Fruit fly (Drosophila melanogaster) whole organism, embryonic: Measurements from ENCODE around the gene CG12379.

ENCODE experiments used
- CG12659 ChIP-seq: fragments of 200-800 bp; sonication (Bioruptor generic); optimal IDR thresholded peaks from 3 replicates; lab custom pipeline; 2017; ENCODE audit warnings: mild to moderate bottlenecking, missing biosample characterization, missing genetic modification reagents, missing genetic modification characterization
- CG1603 ChIP-seq: fragments of 200-800 bp; sonication (Bioruptor generic); optimal IDR thresholded peaks from 2 replicates; lab custom pipeline; 2019; ENCODE audit warnings: missing biosample characterization, mild to moderate bottlenecking, missing genetic modification characterization, moderate library complexity
- CG17802 ChIP-seq: fragments of 200-800 bp; sonication (Bioruptor generic); optimal IDR thresholded peaks from 2 replicates; lab custom pipeline; 2018; ENCODE audit warnings: missing biosample characterization, mild to moderate bottlenecking, missing genetic modification characterization, moderate library complexity
- CG18599 ChIP-seq: fragments of 200-800 bp; sonication (Bioruptor generic); optimal IDR thresholded peaks from 3 replicates; lab custom pipeline; 2017; ENCODE audit warnings: missing biosample characterization, missing genetic modification characterization, mild to moderate bottlenecking, moderate library complexity, missing genetic modification reagents
- CG2120 ChIP-seq: fragments of 200-800 bp; sonication (Bioruptor generic); optimal IDR thresholded peaks from 3 replicates; lab custom pipeline; 2016; ENCODE audit warnings: missing biosample characterization, missing genetic modification characterization
- CG2129 ChIP-seq: fragments of 200-800 bp; sonication (Bioruptor generic); IDR thresholded peaks from 2 replicates; pipeline ENCODE4 v1.3.6; 2022; ENCODE audit warnings: missing biosample characterization, missing genetic modification characterization; ENCODE audit not compliant: partially characterized antibody
- CG30020 ChIP-seq: fragments of 200-800 bp; optimal IDR thresholded peaks from 2 replicates; lab custom pipeline; 2019; ENCODE audit warnings: missing biosample characterization, mild to moderate bottlenecking, missing genetic modification characterization, moderate library complexity
- CG3726 ChIP-seq: fragments of 200-800 bp; sonication (Bioruptor generic); IDR thresholded peaks from 3 replicates; pipeline ENCODE4, ENCODE4 v1.3.6; 2022; ENCODE audit warnings: missing biosample characterization, missing genetic modification characterization
- CG6272 ChIP-seq: fragments of 200-800 bp; sonication (Bioruptor generic); IDR thresholded peaks from 2 replicates; pipeline ENCODE4 v1.3.6; 2022; ENCODE audit warnings: missing biosample characterization, missing genetic modification characterization
- CG7786 ChIP-seq: fragments of 200-800 bp; sonication (Bioruptor generic); optimal IDR thresholded peaks from 2 replicates; lab custom pipeline; 2016; ENCODE audit warnings: missing biosample characterization, missing genetic modification characterization
- CG8924 ChIP-seq: fragments of 200-800 bp; optimal IDR thresholded peaks from 3 replicates; lab custom pipeline; 2019; ENCODE audit warnings: missing biosample characterization, mild to moderate bottlenecking, missing genetic modification characterization, moderate library complexity
- CG9727 ChIP-seq: fragments of 200-800 bp; sonication (Bioruptor generic); optimal IDR thresholded peaks from 3 replicates; lab custom pipeline; 2017; ENCODE audit warnings: missing biosample characterization, mild to moderate bottlenecking, missing genetic modification characterization
- CG9797 ChIP-seq: fragments of 200-800 bp; sonication (Bioruptor generic); optimal IDR thresholded peaks from 3 replicates; lab custom pipeline; 2018; ENCODE audit warnings: missing biosample characterization, mild to moderate bottlenecking, missing genetic modification characterization
- CHES-1-like ChIP-seq: fragments of 200-800 bp; sonication (Bioruptor generic); optimal IDR thresholded peaks from 2 replicates; lab custom pipeline; 2016; ENCODE audit warnings: missing biosample characterization, missing genetic modification characterization
- Dp ChIP-seq: fragments of 200-800 bp; sonication (Bioruptor generic); optimal IDR thresholded peaks from 2 replicates; lab custom pipeline; 2018; ENCODE audit warnings: missing biosample characterization, mild to moderate bottlenecking, missing genetic modification characterization, moderate library complexity
- E2f2 ChIP-seq: fragments of 200-800 bp; sonication (Bioruptor generic); IDR thresholded peaks from 2 replicates; pipeline ENCODE4 v1.3.6; 2022; ENCODE audit warnings: missing biosample characterization, missing genetic modification characterization
- Elba2 ChIP-seq: fragments of 200-800 bp; sonication (Bioruptor generic); optimal IDR thresholded peaks from 3 replicates; lab custom pipeline; 2016; ENCODE audit warnings: missing biosample characterization, missing genetic modification characterization
- Ets65A ChIP-seq: fragments of 200-800 bp; sonication (Bioruptor generic); peaks from one replicate; lab custom pipeline; 2016; ENCODE audit warnings: missing biosample characterization, missing genetic modification characterization
- HLH54F ChIP-seq: fragments of 200-800 bp; sonication (Bioruptor generic); optimal IDR thresholded peaks from 3 replicates; lab custom pipeline; 2016; ENCODE audit warnings: missing biosample characterization, missing genetic modification characterization
- HmgZ ChIP-seq: fragments of 200-800 bp; sonication (Bioruptor generic); optimal IDR thresholded peaks from 2 replicates; lab custom pipeline; 2018; ENCODE audit warnings: missing biosample characterization, mild to moderate bottlenecking, missing genetic modification characterization
- Kr ChIP-seq: fragments of 200-800 bp; sonication (Bioruptor generic); optimal IDR thresholded peaks from 2 replicates; lab custom pipeline; 2017; ENCODE audit warnings: missing biosample characterization, mild to moderate bottlenecking, missing genetic modification characterization
- Lim3 ChIP-seq: fragments of 200-800 bp; sonication (Bioruptor generic); IDR thresholded peaks from 2 replicates; pipeline ENCODE4 v1.3.6; 2022; ENCODE audit warnings: missing biosample characterization, missing genetic modification characterization
- MBD-R2 ChIP-seq: fragments of 200-800 bp; sonication (Bioruptor generic); IDR thresholded peaks from 2 replicates; pipeline ENCODE4 v1.3.6; 2022; ENCODE audit warnings: missing biosample characterization, missing genetic modification characterization
- Mrtf ChIP-seq: fragments of 200-800 bp; sonication (Bioruptor generic); IDR thresholded peaks from 3 replicates; pipeline ENCODE4 v1.3.6; 2022; ENCODE audit warnings: missing biosample characterization, missing genetic modification characterization
- Opbp ChIP-seq: fragments of 200-800 bp; sonication (Bioruptor generic); IDR thresholded peaks from 3 replicates; pipeline ENCODE4 v1.3.6; 2022; ENCODE audit warnings: missing biosample characterization, missing genetic modification characterization; ENCODE audit not compliant: partially characterized antibody
- Usf ChIP-seq: fragments of 200-800 bp; sonication (Bioruptor generic); optimal IDR thresholded peaks from 2 replicates; lab custom pipeline; 2017; ENCODE audit warnings: missing genotype, missing biosample characterization, missing genetic modification characterization
- ac ChIP-seq: fragments of 200-800 bp; sonication (Bioruptor generic); optimal IDR thresholded peaks from 3 replicates; lab custom pipeline; 2017; ENCODE audit warnings: missing biosample characterization, mild to moderate bottlenecking, missing genetic modification characterization
- aop ChIP-seq: fragments of 200-800 bp; sonication (Bioruptor generic); IDR thresholded peaks from 2 replicates; pipeline ENCODE4 v1.3.6; 2022; ENCODE audit warnings: missing biosample characterization, missing genetic modification characterization
- ash1 ChIP-seq: fragments of 200-800 bp; sonication (Bioruptor generic); optimal IDR thresholded peaks from 2 replicates; lab custom pipeline; 2018; ENCODE audit warnings: missing biosample characterization, mild to moderate bottlenecking, missing genetic modification characterization
- az2 ChIP-seq: fragments of 200-800 bp; sonication (Bioruptor generic); optimal IDR thresholded peaks from 3 replicates; lab custom pipeline; 2016; ENCODE audit warnings: missing biosample characterization, missing genetic modification characterization
- chn ChIP-seq: fragments of 200-800 bp; sonication (Bioruptor generic); optimal IDR thresholded peaks from 2 replicates; lab custom pipeline; 2016; ENCODE audit warnings: missing biosample characterization, missing genetic modification characterization
- crc ChIP-seq: fragments of 200-800 bp; sonication (Bioruptor generic); optimal IDR thresholded peaks from 2 replicates; lab custom pipeline; 2016; ENCODE audit warnings: missing biosample characterization, missing genetic modification characterization
- dmrt11E ChIP-seq: fragments of 200-800 bp; sonication (Bioruptor generic); optimal IDR thresholded peaks from 3 replicates; lab custom pipeline; 2018; ENCODE audit warnings: missing biosample characterization, mild to moderate bottlenecking, missing genetic modification characterization, moderate library complexity
- exex ChIP-seq: fragments of 200-800 bp; sonication (Bioruptor generic); optimal IDR thresholded peaks from 4 replicates; lab custom pipeline; 2018; ENCODE audit warnings: missing biosample characterization, mild to moderate bottlenecking, missing genetic modification characterization, moderate library complexity
- fu2 ChIP-seq: fragments of 200-800 bp; sonication (Bioruptor generic); optimal IDR thresholded peaks from 2 replicates; lab custom pipeline; 2016; ENCODE audit warnings: missing biosample characterization, missing genetic modification characterization
- gfzf ChIP-seq: fragments of 200-800 bp; sonication (Bioruptor generic); optimal IDR thresholded peaks from 2 replicates; lab custom pipeline; 2016; ENCODE audit warnings: missing biosample characterization, mild to moderate bottlenecking, missing genetic modification characterization, moderate library complexity
- kay ChIP-seq: fragments of 200-800 bp; sonication (Bioruptor generic); optimal IDR thresholded peaks from 2 replicates; lab custom pipeline; 2016; ENCODE audit warnings: missing biosample characterization, missing genetic modification characterization
- mam ChIP-seq: fragments of 200-800 bp; sonication (Bioruptor generic); optimal IDR thresholded peaks from 3 replicates; lab custom pipeline; 2016; ENCODE audit warnings: missing biosample characterization, missing genetic modification characterization
- p53 ChIP-seq: fragments of 200-800 bp; sonication (Bioruptor generic); optimal IDR thresholded peaks from 2 replicates; lab custom pipeline; 2016; ENCODE audit warnings: missing biosample characterization, missing genetic modification characterization
- pfk ChIP-seq: fragments of 200-800 bp; sonication (Bioruptor generic); optimal IDR thresholded peaks from 2 replicates; lab custom pipeline; 2018; ENCODE audit warnings: missing biosample characterization, mild to moderate bottlenecking, missing genetic modification characterization, moderate library complexity
- phol ChIP-seq: fragments of 200-800 bp; sonication (Bioruptor generic); optimal IDR thresholded peaks from 3 replicates; lab custom pipeline; 2018; ENCODE audit warnings: missing biosample characterization, mild to moderate bottlenecking, missing genetic modification characterization, moderate library complexity
- pzg ChIP-seq: fragments of 200-800 bp; sonication (Bioruptor generic); optimal IDR thresholded peaks from 3 replicates; lab custom pipeline; 2018; ENCODE audit warnings: missing biosample characterization, mild to moderate bottlenecking, missing genetic modification characterization, moderate library complexity
- ro ChIP-seq: fragments of 200-800 bp; sonication (Bioruptor generic); IDR thresholded peaks from 2 replicates; pipeline ENCODE4 v1.3.6; 2022; ENCODE audit warnings: missing biosample characterization, missing genetic modification characterization
- salm ChIP-seq: fragments of 200-800 bp; sonication (Bioruptor generic); optimal IDR thresholded peaks from 2 replicates; lab custom pipeline; 2018; ENCODE audit warnings: missing biosample characterization, mild to moderate bottlenecking, missing genetic modification characterization
- sim ChIP-seq: fragments of 200-800 bp; sonication (Bioruptor generic); IDR thresholded peaks from 2 replicates; pipeline ENCODE4 v1.3.6; 2022; ENCODE audit warnings: missing biosample characterization, missing genetic modification characterization
- sisA ChIP-seq: fragments of 200-800 bp; sonication (Bioruptor generic); IDR thresholded peaks from 2 replicates; pipeline ENCODE4 v1.3.6; 2022; ENCODE audit warnings: missing biosample characterization, missing genetic modification characterization
- slp2 ChIP-seq: fragments of 200-800 bp; sonication (Bioruptor generic); optimal IDR thresholded peaks from 2 replicates; lab custom pipeline; 2016; ENCODE audit warnings: missing biosample characterization, missing genetic modification characterization
- zfh1 ChIP-seq: fragments of 200-800 bp; sonication (Bioruptor generic); IDR thresholded peaks from 3 replicates; pipeline ENCODE4 v1.3.6; 2022; ENCODE audit warnings: missing biosample characterization, missing genetic modification characterization

Gene CG12379

dm6 chrX:15772663-15773062 lies 38.9 kb upstream of the CG12379 start, which contains the start of gene CG43672:
Gene CG43672, plus strand, starts transcription at chrX:15772963.
- no peak for TF ChIP-seq sim (GFP tag; lab: Robert Waterston, UW)
- no peak for TF ChIP-seq crc (GFP tag; lab: Kevin White, UChicago)
- TF ChIP-seq kay (GFP tag; lab: Kevin White, UChicago), result no peak
- no peak for TF ChIP-seq chn (GFP tag; lab: Kevin White, UChicago)
- TF ChIP-seq CG2129, result no peak
- TF ChIP-seq CG3726, result no peak
- TF ChIP-seq zfh1 (GFP tag; lab: Robert Waterston, UW), result no peak
- TF ChIP-seq CG7786, result no peak
- no peak for TF ChIP-seq CHES-1-like

- TF ChIP-seq pfk (GFP tag; lab: Kevin White, UChicago) (peak; percentile 93), CG30020 (tag; lab: Kevin White, UChicago) (peak; percentile 59), CG9797 (GFP tag; lab: Kevin White, UChicago) (peak; percentile 56), p53 (GFP tag; lab: Kevin White, UChicago) (no peak), pzg (GFP tag; lab: Kevin White, UChicago) (peak; percentile 33), CG8924 (tag; lab: Kevin White, UChicago) (no peak), E2f2 (GFP tag; lab: Robert Waterston, UW) (peak; percentile 86), Dp (peak; percentile 77), gfzf (peak; percentile 52), Mrtf (GFP tag; lab: Robert Waterston, UW) (no peak)
Measured at dm6 chrX:15769457-15769856, 35.7 kb upstream of the CG12379 start, which contains the start of gene CG33172. Gene CG33172, plus strand, starts transcription at chrX:15769664.

- TF ChIP-seq exex, result peak; percentile 89
- TF ChIP-seq CG1603 (tag; lab: Kevin White, UChicago), result no peak
- TF ChIP-seq Elba2 (GFP tag; lab: Kevin White, UChicago), result no peak
- TF ChIP-seq CG2120 (GFP tag; lab: Kevin White, UChicago), result no peak
- no peak for TF ChIP-seq Kr (GFP tag; lab: Kevin White, UChicago)
Measured at dm6 chrX:15766395-15766866, 32.6 kb upstream of the CG12379 start, which contains the start of gene CG8952. Gene CG8952, minus strand, starts transcription at chrX:15766445.

dm6 chrX:15762723-15763122 lies 28.9 kb upstream of the CG12379 start, which contains the start of gene Polr3A:
Gene Polr3A, plus strand, starts transcription at chrX:15762956.
- no peak for TF ChIP-seq Usf (GFP tag; lab: Kevin White, UChicago)
- TF ChIP-seq ac (GFP tag; lab: Kevin White, UChicago), result no peak
- no peak for TF ChIP-seq slp2 (GFP tag; lab: Kevin White, UChicago)
- no peak for TF ChIP-seq CG6272 (GFP tag; lab: Robert Waterston, UW)
- TF ChIP-seq Opbp (GFP tag; lab: Robert Waterston, UW), result peak; percentile 70
- no peak for TF ChIP-seq mam (GFP tag; lab: Kevin White, UChicago)
- no peak for TF ChIP-seq CG17802 (tag; lab: Kevin White, UChicago)
- no peak for TF ChIP-seq sisA
- TF ChIP-seq HLH54F (GFP tag; lab: Kevin White, UChicago), result no peak
- peak; percentile 11 for TF ChIP-seq HmgZ (tag; lab: Kevin White, UChicago)
- TF ChIP-seq Lim3 (GFP tag; lab: Robert Waterston, UW), result no peak
- TF ChIP-seq Ets65A (GFP tag; lab: Kevin White, UChicago), result no peak
- TF ChIP-seq exex, result no peak
- no peak for TF ChIP-seq phol
- no peak for TF ChIP-seq salm (tag; lab: Kevin White, UChicago)
- TF ChIP-seq dmrt11E (tag; lab: Kevin White, UChicago), result no peak
- TF ChIP-seq aop (GFP tag; lab: Robert Waterston, UW), result no peak
- TF ChIP-seq az2 (GFP tag; lab: Kevin White, UChicago), result no peak
- no peak for TF ChIP-seq CG9727 (GFP tag; lab: Kevin White, UChicago)
- no peak for TF ChIP-seq ro (GFP tag; lab: Robert Waterston, UW)
- TF ChIP-seq ash1 (GFP tag; lab: Kevin White, UChicago), result no peak
- TF ChIP-seq CG12659 (GFP tag; lab: Kevin White, UChicago), result peak; percentile 51
- no peak for TF ChIP-seq fu2 (GFP tag; lab: Kevin White, UChicago)
- TF ChIP-seq CG18599 (GFP tag; lab: Kevin White, UChicago), result no peak
- peak; percentile 90 for TF ChIP-seq MBD-R2 (GFP tag; lab: Robert Waterston, UW)
